Fruit fly (Drosophila melanogaster) whole organism, wandering third instar larva: ENCODE results near the gene CG5961.

ENCODE experiments used
- psq ChIP-seq: fragments of 200-800 bp; sonication (Bioruptor generic); optimal IDR thresholded peaks from 3 replicates; lab custom pipeline; 2017; ENCODE audit warnings: missing biosample characterization, mild to moderate bottlenecking, missing genetic modification characterization, moderate library complexity
- sage ChIP-seq: fragments of 200-800 bp; sonication (Bioruptor generic); optimal IDR thresholded peaks from 2 replicates; lab custom pipeline; 2016; ENCODE audit warnings: missing biosample characterization, mild to moderate bottlenecking, missing genetic modification characterization

DNA sequence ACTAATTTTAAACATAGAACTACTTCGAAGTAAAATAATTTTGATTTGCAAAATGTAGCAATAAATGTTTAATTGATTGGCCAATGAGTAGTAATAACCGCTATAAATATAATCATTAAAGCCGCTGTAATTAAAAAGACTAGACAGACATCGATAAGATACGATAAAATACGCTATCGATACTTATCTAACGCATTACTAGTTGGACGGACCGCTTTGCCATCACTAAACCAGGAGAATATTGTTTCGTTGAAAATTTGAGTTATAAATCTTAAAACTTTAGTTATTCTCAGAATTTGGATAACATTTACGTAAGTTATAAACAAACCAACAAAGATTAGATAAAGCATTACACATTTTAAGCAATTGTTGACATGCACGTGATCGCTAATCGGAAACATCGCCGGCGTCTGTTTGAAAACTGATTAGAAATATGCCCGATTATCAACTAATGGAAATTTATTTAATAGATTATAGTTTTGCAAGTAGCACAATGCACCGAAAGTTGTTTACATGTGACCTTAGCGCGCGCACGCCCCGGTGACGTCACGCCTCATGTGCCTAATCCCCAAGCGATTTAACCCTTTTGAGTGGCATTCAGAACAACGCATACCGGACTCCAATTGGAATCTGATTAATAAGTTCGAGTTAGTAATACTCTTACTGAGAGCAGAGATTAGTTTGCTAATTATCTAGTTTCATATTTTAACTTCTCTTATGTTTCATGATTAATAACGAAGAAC is 20.5 kb downstream of the CG5961 start, which contains the start of gene Desat1:
- no peak for TF ChIP-seq psq (GFP tag; lab: Kevin White, UChicago)
- TF ChIP-seq sage (GFP tag; lab: Kevin White, UChicago) = no peak
